Fruit fly (Drosophila melanogaster): ENCODE results near the gene C1GalTA.

The C1GalTA gene

dm6 chr2L:8951184-8951934 is at the start of gene C1GalTA (continued):
- TF ChIP-seq sr (GFP tag; IDR thresholded peaks at IDR 0.05) (no peak), pfk (GFP tag; optimal IDR thresholded peaks at IDR 0.05) (no peak), CG16779 (GFP tag; IDR thresholded peaks at IDR 0.05) (no peak), CG17912 (GFP tag; optimal IDR thresholded peaks at IDR 0.05) (peak; percentile 61), unc-4 (GFP tag; IDR thresholded peaks at IDR 0.05; ENCODE audit: partially characterized antibody) (no peak), CG10543 (GFP tag; optimal IDR thresholded peaks at IDR 0.05) (peak; percentile 95), CG4730 (GFP tag; IDR thresholded peaks at IDR 0.05) (peak; percentile 93), Drgx (GFP tag; IDR thresholded peaks at IDR 0.05) (peak; percentile 97), slou (GFP tag; optimal IDR thresholded peaks at IDR 0.05) (peak; percentile 94), Ets65A (GFP tag) (peak; percentile 94), CG15479 (GFP tag; optimal IDR thresholded peaks at IDR 0.05) (peak; percentile 35), CG2199 (GFP tag; IDR thresholded peaks at IDR 0.05) (peak; percentile 57; the same call in 1 of the 3 replicates), CG8388 (GFP tag; optimal IDR thresholded peaks at IDR 0.05) (peak; percentile 99), CG9437 (GFP tag; optimal IDR thresholded peaks at IDR 0.05) (peak; percentile 97), CG10274 (GFP tag; optimal IDR thresholded peaks at IDR 0.05) (peak; percentile 86), Dek (tag; optimal IDR thresholded peaks at IDR 0.05) (peak; percentile 97), CG8359 (GFP tag; optimal IDR thresholded peaks at IDR 0.05; ENCODE audit: borderline replicate concordance) (peak; percentile 90), Dref (GFP tag; IDR thresholded peaks at IDR 0.05) (no peak), fd102C (GFP tag; optimal IDR thresholded peaks at IDR 0.05) (no peak), CG2712 (tag; optimal IDR thresholded peaks at IDR 0.05) (peak; percentile 100), emc (GFP tag; optimal IDR thresholded peaks at IDR 0.05) (peak; percentile 39), disco-r (GFP tag; optimal IDR thresholded peaks at IDR 0.05) (peak; percentile 58), Taf1 (GFP tag; IDR thresholded peaks at IDR 0.05) (peak; percentile 85), lbe (GFP tag; optimal IDR thresholded peaks at IDR 0.05) (peak; percentile 90), Abd-B (GFP tag; optimal IDR thresholded peaks at IDR 0.05) (peak; percentile 97), sim (GFP tag; IDR thresholded peaks at IDR 0.05) (peak; percentile 96), CG14014 (GFP tag; IDR thresholded peaks at IDR 0.05) (peak; percentile 95), zen (tag; optimal IDR thresholded peaks at IDR 0.05) (peak; percentile 96), CG16813 (GFP tag; IDR thresholded peaks at IDR 0.05; ENCODE audit: partially characterized antibody) (no peak), CG5180 (GFP tag; optimal IDR thresholded peaks at IDR 0.05) (peak; percentile 90), vnd (GFP tag; IDR thresholded peaks at IDR 0.05; ENCODE audit: partially characterized antibody) (no peak), Hmx (GFP tag; optimal IDR thresholded peaks at IDR 0.05) (no peak), tna (GFP tag; IDR thresholded peaks at IDR 0.05; ENCODE audit: partially characterized antibody) (no peak), Bgb (GFP tag; IDR thresholded peaks at IDR 0.05; ENCODE audit: partially characterized antibody) (no peak), CG3847 (GFP tag; IDR thresholded peaks at IDR 0.05) (peak; percentile 92), CG7556 (GFP tag; optimal IDR thresholded peaks at IDR 0.05) (peak; percentile 99), Oli (tag; optimal IDR thresholded peaks at IDR 0.05) (peak; percentile 98), CG31224 (GFP tag; IDR thresholded peaks at IDR 0.05) (peak; percentile 92), abd-A (tag; optimal IDR thresholded peaks at IDR 0.05) (peak; percentile 92), CG1024 (GFP tag; IDR thresholded peaks at IDR 0.05) (peak; percentile 76), HLH54F (GFP tag; optimal IDR thresholded peaks at IDR 0.05) (peak; percentile 48), her (GFP tag; optimal IDR thresholded peaks at IDR 0.05) (peak; percentile 25), CG4617 (GFP tag; optimal IDR thresholded peaks at IDR 0.05; ENCODE audit: borderline replicate concordance) (peak; percentile 81), twi (tag; optimal IDR thresholded peaks at IDR 0.05) (peak; percentile 98), Stat92E (GFP tag; optimal IDR thresholded peaks at IDR 0.05) (peak in 1 of 3 experiments; percentile 99), CG1792 (GFP tag; optimal IDR thresholded peaks at IDR 0.05) (peak; percentile 0), gro (GFP tag; optimal IDR thresholded peaks at IDR 0.05) (peak; percentile 63), CG9932 (GFP tag; IDR thresholded peaks at IDR 0.05) (peak; percentile 92), zfh2 (GFP tag; optimal IDR thresholded peaks at IDR 0.05) (peak; percentile 73)

Measured in whole organism, embryonic.